Worm (Caenorhabditis elegans): ENCODE results near the gene elks-1.

DNA sequence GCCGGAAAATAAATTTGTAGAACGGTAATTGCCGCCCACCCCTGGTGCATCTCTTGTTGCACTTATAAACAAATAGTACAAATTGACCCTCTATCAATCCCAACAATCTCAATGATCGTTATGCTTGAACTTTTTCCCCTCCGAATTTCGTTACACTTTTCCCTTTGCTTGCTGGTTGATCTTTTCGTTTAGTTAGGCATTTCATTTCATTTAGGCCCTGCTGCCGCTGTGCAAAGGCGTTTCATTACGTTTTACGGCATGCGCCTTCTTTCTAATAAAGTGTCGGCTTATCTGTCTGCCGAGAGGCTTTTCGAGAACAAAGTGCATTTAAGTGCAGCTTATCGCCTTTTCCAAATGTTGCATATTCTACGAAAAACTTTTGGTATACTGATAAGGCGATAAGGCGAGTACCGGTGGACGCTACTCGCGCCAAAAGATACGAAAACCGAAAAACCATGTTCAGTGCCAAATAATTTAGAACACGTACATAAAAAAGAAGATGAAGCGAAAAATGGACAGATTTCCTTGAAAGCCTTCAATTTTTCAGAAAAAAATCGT is 39.1 kb downstream of the elks-1 start:
- TF ChIP-seq odd-2 (tag; optimal IDR thresholded peaks at IDR 0.05): no peak
- no peak for TF ChIP-seq ceh-45 (GFP tag; IDR thresholded peaks at IDR 0.05)
- TF ChIP-seq ceh-24 (tag; optimal IDR thresholded peaks at IDR 0.05): no peak
- TF ChIP-seq tbx-2 (tag; optimal IDR thresholded peaks at IDR 0.05): no peak
- TF ChIP-seq hlh-30 (tag; optimal IDR thresholded peaks at IDR 0.05; ENCODE audit: insufficient read depth): no peak
- no peak for TF ChIP-seq ref-2 (tag; optimal IDR thresholded peaks at IDR 0.05)
- TF ChIP-seq pha-4 (tag; optimal IDR thresholded peaks at IDR 0.05): no peak
- TF ChIP-seq madf-2 (tag; optimal IDR thresholded peaks at IDR 0.05): no peak
- no peak for TF ChIP-seq ets-4 (tag; optimal IDR thresholded peaks at IDR 0.05)
- TF ChIP-seq npax-4 (tag; optimal IDR thresholded peaks at IDR 0.05): no peak
- TF ChIP-seq elt-4 (tag; optimal IDR thresholded peaks at IDR 0.05): no peak
- no peak for TF ChIP-seq ama-1 (optimal IDR thresholded peaks at IDR 0.05)

Measured in whole organism, late embryonic.